Fruit fly (Drosophila melanogaster) whole organism: ENCODE results near the gene sll.

ENCODE experiments used
- CG8478 ChIP-seq: fragments of >200 bp; optimal IDR thresholded peaks from 2 replicates; lab custom pipeline; 2018; ENCODE audit warnings: inconsistent platforms
- Dll ChIP-seq: fragments of >200 bp; optimal IDR thresholded peaks from 2 replicates; lab custom pipeline; 2017
- EcR ChIP-seq, 2 experiments: fragments of >200 bp; optimal IDR thresholded peaks; 2 replicates each; lab custom pipeline; 2017; ENCODE audit warnings: missing biosample characterization in 2 of 2, missing genetic modification characterization in 2 of 2, missing genetic modification reagents in 2 of 2
- pan ChIP-seq: fragments of >200 bp; optimal IDR thresholded peaks from 2 replicates; lab custom pipeline; 2017
- psq ChIP-seq: fragments of >200 bp; optimal IDR thresholded peaks from 2 replicates; lab custom pipeline; 2017
- usp ChIP-seq: fragments of >200 bp; optimal IDR thresholded peaks from 2 replicates; lab custom pipeline; 2017; ENCODE audit warnings: missing biosample characterization, missing genetic modification characterization, mixed read lengths

- TF ChIP-seq Dll (lab: Kevin White, UChicago) (no peak), psq (lab: Kevin White, UChicago) (no peak), CG8478 (lab: Kevin White, UChicago) (no peak), EcR (GFP tag; optimal IDR thresholded peaks at IDR 0.05; lab: Kevin White, UChicago) (no peak), pan (lab: Kevin White, UChicago) (no peak), usp (GFP tag; lab: Kevin White, UChicago) (no peak)
Observed at dm6 chr3R:17619726-17620282, 13.9 kb downstream of the sll start.
